Worm (Caenorhabditis elegans): ENCODE measurements around the gene let-23.

DNA sequence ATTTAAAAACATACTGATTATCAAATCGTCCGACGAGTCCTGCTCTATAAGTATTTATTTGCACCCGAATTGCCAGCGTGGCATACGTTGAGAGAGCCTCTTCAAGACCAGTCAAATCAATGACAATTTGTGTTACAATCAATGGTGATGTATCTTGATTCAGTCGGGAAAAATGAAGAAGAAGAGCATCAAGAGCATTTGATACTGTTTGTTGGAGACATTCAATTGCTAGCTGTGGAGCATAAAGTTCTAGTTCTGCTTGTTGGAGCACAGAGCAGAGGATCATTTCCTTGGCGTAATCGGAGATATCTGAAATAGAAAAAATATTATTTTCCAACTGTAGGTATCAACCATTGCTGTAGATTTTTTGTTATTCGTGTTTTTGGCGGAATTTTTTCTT is 23.8 kb upstream of the let-23 start:
- TF ChIP-seq nhr-12 (tag; optimal IDR thresholded peaks at IDR 0.05) (no peak), mep-1 (tag; optimal IDR thresholded peaks at IDR 0.05) (no peak), unc-39 (tag; optimal IDR thresholded peaks at IDR 0.05) (no peak), elt-3 (tag; optimal IDR thresholded peaks at IDR 0.05) (no peak), tbx-8 (GFP tag; optimal IDR thresholded peaks at IDR 0.05) (no peak), ceh-39 (tag; optimal IDR thresholded peaks at IDR 0.05) (no peak), nhr-76 (tag; optimal IDR thresholded peaks at IDR 0.05) (no peak), ztf-11 (tag; optimal IDR thresholded peaks at IDR 0.05) (no peak), sptf-1 (tag; optimal IDR thresholded peaks at IDR 0.05) (no peak), lin-32 (GFP tag; optimal IDR thresholded peaks at IDR 0.05) (no peak)
